Worm (Caenorhabditis elegans): Measurements from ENCODE around the gene K06A4.6.

- TF ChIP-seq nhr-76 (tag; optimal IDR thresholded peaks at IDR 0.05) (no peak), ceh-83 (GFP tag; optimal IDR thresholded peaks at IDR 0.05) (no peak), cnd-1 (tag; optimal IDR thresholded peaks at IDR 0.05) (no peak), lin-13 (tag; optimal IDR thresholded peaks at IDR 0.05) (no peak), unc-62 (GFP tag; optimal IDR thresholded peaks at IDR 0.05) (no peak), nhr-12 (tag; optimal IDR thresholded peaks at IDR 0.05) (no peak), unc-39 (tag; optimal IDR thresholded peaks at IDR 0.05) (no peak), ztf-11 (tag; optimal IDR thresholded peaks at IDR 0.05) (no peak), nhr-237 (tag; optimal IDR thresholded peaks at IDR 0.05) (no peak), tbx-8 (GFP tag; optimal IDR thresholded peaks at IDR 0.05) (no peak), nhr-2 (tag; optimal IDR thresholded peaks at IDR 0.05) (no peak), elt-3 (tag; optimal IDR thresholded peaks at IDR 0.05) (no peak), snpc-4 (tag; optimal IDR thresholded peaks at IDR 0.05) (no peak), sptf-1 (tag; optimal IDR thresholded peaks at IDR 0.05) (no peak)
Observed at ce11 chrV:9500826-9501451, 20.5 kb upstream of the K06A4.6 start, which contains the start of gene swt-5.

Measured in whole organism, mixed stage, embryonic.